Worm (Caenorhabditis elegans) whole organism, L2 larva: ENCODE data around the gene C54F6.17.

ENCODE experiments used
- lin-11 ChIP-seq: fragments of 150-350 bp; sonication (generic microtip); optimal IDR thresholded peaks from 2 replicates; lab custom pipeline; 2014; ENCODE audit warnings: missing biosample characterization, missing genetic modification characterization, inconsistent platforms, mixed read lengths
- lin-13 ChIP-seq: fragments of 150-350 bp; optimal IDR thresholded peaks from 2 replicates; lab custom pipeline; 2014; ENCODE audit warnings: missing biosample characterization, missing genetic modification reagents, missing genetic modification characterization
- nhr-129 ChIP-seq: fragments of 150-350 bp; optimal IDR thresholded peaks from 2 replicates; lab custom pipeline; 2014; ENCODE audit warnings: missing biosample characterization, missing genetic modification characterization
- nhr-21 ChIP-seq: fragments of 150-350 bp; optimal IDR thresholded peaks from 2 replicates; lab custom pipeline; 2014; ENCODE audit warnings: missing biosample characterization, missing genetic modification characterization
- nhr-77 ChIP-seq: fragments of 150-350 bp; optimal IDR thresholded peaks from 2 replicates; lab custom pipeline; 2014; ENCODE audit warnings: missing biosample characterization, missing genetic modification characterization
- unc-39 ChIP-seq: fragments of 150-350 bp; optimal IDR thresholded peaks from 2 replicates; lab custom pipeline; 2014; ENCODE audit warnings: missing biosample characterization, missing genetic modification characterization

ce11 chrV:7492924-7493323, 34.3 kb upstream of the C54F6.17 start, which contains the start of gene srbc-10:
- TF ChIP-seq nhr-21 (no peak), nhr-77 (tag; lab: Kevin White, UChicago) (no peak), nhr-129 (tag; lab: Kevin White, UChicago) (no peak), lin-13 (GFP tag; lab: Kevin White, UChicago) (no peak), unc-39 (no peak), lin-11 (tag; lab: Kevin White, UChicago) (no peak)
